Fruit fly (Drosophila melanogaster) whole organism, embryonic: ENCODE measurements around the gene Apoltp.

Experiments used
- Awh ChIP-seq: fragments of 200-800 bp; sonication (Bioruptor generic); IDR thresholded peaks from 2 replicates; pipeline ENCODE4, ENCODE4 v1.3.6; 2022; ENCODE audit warnings: missing biosample characterization, missing genetic modification characterization
- CG10654 ChIP-seq: fragments of 200-800 bp; sonication (Bioruptor generic); optimal IDR thresholded peaks from 2 replicates; lab custom pipeline; 2016; ENCODE audit warnings: missing biosample characterization, missing genetic modification characterization
- CG12769 ChIP-seq: fragments of 200-800 bp; sonication (Bioruptor generic); optimal IDR thresholded peaks from 2 replicates; lab custom pipeline; 2019; ENCODE audit warnings: missing biosample characterization, mild to moderate bottlenecking, missing genetic modification characterization, moderate library complexity
- CG32767 ChIP-seq: fragments of 200-800 bp; sonication (Bioruptor generic); IDR thresholded peaks from 2 replicates; pipeline ENCODE4 v1.3.6; 2022; ENCODE audit warnings: missing biosample characterization, missing genetic modification characterization
- CG34376 ChIP-seq: fragments of 200-800 bp; sonication (Bioruptor generic); optimal IDR thresholded peaks from 2 replicates; lab custom pipeline; 2018; ENCODE audit warnings: missing biosample characterization, mild to moderate bottlenecking, missing genetic modification characterization
- CG4328 ChIP-seq: fragments of 200-800 bp; sonication (Bioruptor generic); optimal IDR thresholded peaks from 3 replicates; lab custom pipeline; 2017; ENCODE audit warnings: missing biosample characterization, missing genetic modification reagents, missing genetic modification characterization
- CG5180 ChIP-seq: fragments of 200-800 bp; sonication (Bioruptor generic); optimal IDR thresholded peaks from 3 replicates; lab custom pipeline; 2017; ENCODE audit warnings: missing biosample characterization, missing genetic modification characterization, mild to moderate bottlenecking, moderate library complexity, missing genetic modification reagents
- CG8388 ChIP-seq: fragments of 200-800 bp; sonication (Bioruptor generic); optimal IDR thresholded peaks from 2 replicates; lab custom pipeline; 2019; ENCODE audit warnings: missing biosample characterization, mild to moderate bottlenecking, missing genetic modification characterization, moderate library complexity
- CG9215 ChIP-seq: fragments of 200-800 bp; sonication (Bioruptor generic); IDR thresholded peaks from 2 replicates; pipeline ENCODE4 v1.3.6; 2022; ENCODE audit warnings: missing biosample characterization, missing genetic modification characterization
- CG9817 ChIP-seq: fragments of 200-800 bp; sonication (Bioruptor generic); optimal IDR thresholded peaks from 2 replicates; lab custom pipeline; 2018; ENCODE audit warnings: missing biosample characterization, mild to moderate bottlenecking, missing genetic modification characterization, moderate library complexity
- Dref ChIP-seq: fragments of 200-800 bp; sonication (Bioruptor generic); IDR thresholded peaks from 2 replicates; pipeline ENCODE4 v1.3.6; 2022; ENCODE audit warnings: missing biosample characterization, missing genetic modification characterization
- E2f1 ChIP-seq: fragments of 200-800 bp; sonication (Bioruptor generic); IDR thresholded peaks from 2 replicates; pipeline ENCODE4 v1.3.6; 2022; ENCODE audit warnings: missing biosample characterization, missing genetic modification characterization
- Eip74EF ChIP-seq, 2 experiments: fragments of 200-800 bp in 1 of 2; fragments of >200 bp in 1 of 2; sonication (Bioruptor generic) in 1 of 2; optimal IDR thresholded peaks; 2 replicates each; lab custom pipeline; 2017 to 2019; ENCODE audit warnings: missing biosample characterization in 2 of 2, missing genetic modification characterization in 2 of 2, mild to moderate bottlenecking in 1 of 2, moderate library complexity in 1 of 2
- Ets65A ChIP-seq: fragments of 200-800 bp; sonication (Bioruptor generic); peaks from one replicate; lab custom pipeline; 2016; ENCODE audit warnings: missing biosample characterization, missing genetic modification characterization
- Fer2 ChIP-seq: fragments of 200-800 bp; sonication (Bioruptor generic); optimal IDR thresholded peaks from 2 replicates; lab custom pipeline; 2018; ENCODE audit warnings: missing biosample characterization, mild to moderate bottlenecking, missing genetic modification characterization, moderate library complexity
- Med ChIP-seq: fragments of 200-800 bp; sonication (Bioruptor generic); peaks from one replicate; lab custom pipeline; 2016; ENCODE audit warnings: missing biosample characterization, missing genetic modification characterization, mild to moderate bottlenecking, inconsistent platforms, moderate library complexity
- Pdp1 ChIP-seq, 2 experiments: fragments of 200-800 bp; sonication (Bioruptor generic); optimal IDR thresholded peaks; 3 replicates each; lab custom pipeline; 2016; ENCODE audit warnings: missing biosample characterization in 2 of 2, missing genetic modification characterization in 2 of 2, mild to moderate bottlenecking in 1 of 2, moderate library complexity in 1 of 2
- al ChIP-seq: fragments of 200-800 bp; sonication (Bioruptor generic); IDR thresholded peaks from 2 replicates; pipeline ENCODE4 v1.3.6; 2022; ENCODE audit warnings: missing biosample characterization, missing genetic modification characterization
- ash1 ChIP-seq: fragments of 200-800 bp; sonication (Bioruptor generic); optimal IDR thresholded peaks from 2 replicates; lab custom pipeline; 2018; ENCODE audit warnings: missing biosample characterization, mild to moderate bottlenecking, missing genetic modification characterization
- cad ChIP-seq: fragments of >200 bp; optimal IDR thresholded peaks from 2 replicates; lab custom pipeline; 2017; ENCODE audit warnings: missing biosample characterization, missing genetic modification characterization
- cg ChIP-seq: fragments of 200-800 bp; sonication (Bioruptor generic); optimal IDR thresholded peaks from 3 replicates; lab custom pipeline; 2019; ENCODE audit warnings: missing biosample characterization, mild to moderate bottlenecking, missing genetic modification characterization, moderate library complexity
- chinmo ChIP-seq: fragments of 200-800 bp; sonication (Bioruptor generic); IDR thresholded peaks from 4 replicates; pipeline ENCODE4 v1.3.6; 2022; ENCODE audit warnings: missing biosample characterization, missing genetic modification characterization; ENCODE audit not compliant: partially characterized antibody
- ci ChIP-seq: fragments of 200-800 bp; sonication (Bioruptor generic); IDR thresholded peaks from 3 replicates; pipeline ENCODE4 v1.3.6; 2022; ENCODE audit warnings: missing biosample characterization, missing genetic modification characterization
- danr ChIP-seq: fragments of 200-800 bp; sonication (Bioruptor generic); IDR thresholded peaks from 2 replicates; pipeline ENCODE4 v1.3.6; 2022; ENCODE audit warnings: missing biosample characterization, missing genetic modification characterization
- dmrt11E ChIP-seq: fragments of 200-800 bp; sonication (Bioruptor generic); optimal IDR thresholded peaks from 3 replicates; lab custom pipeline; 2018; ENCODE audit warnings: missing biosample characterization, mild to moderate bottlenecking, missing genetic modification characterization, moderate library complexity
- ftz-f1 ChIP-seq: fragments of 200-800 bp; sonication (Bioruptor generic); optimal IDR thresholded peaks from 2 replicates; lab custom pipeline; 2016; ENCODE audit warnings: missing biosample characterization, missing genetic modification characterization
- gsb ChIP-seq: fragments of 200-800 bp; sonication (Bioruptor generic); IDR thresholded peaks from 2 replicates; pipeline ENCODE4 v1.3.6; 2022; ENCODE audit warnings: missing biosample characterization, missing genetic modification characterization
- jing ChIP-seq: fragments of 200-800 bp; sonication (Bioruptor generic); optimal IDR thresholded peaks from 2 replicates; lab custom pipeline; 2018; ENCODE audit warnings: missing biosample characterization, mild to moderate bottlenecking, missing genetic modification characterization
- knrl ChIP-seq: fragments of 200-800 bp; sonication (Bioruptor generic); IDR thresholded peaks from 3 replicates; pipeline ENCODE4 v1.3.6; 2022; ENCODE audit warnings: missing biosample characterization, missing genetic modification characterization; ENCODE audit not compliant: partially characterized antibody
- mld ChIP-seq: fragments of 200-800 bp; sonication (Bioruptor generic); IDR thresholded peaks from 3 replicates; pipeline ENCODE4 v1.3.6; 2022; ENCODE audit warnings: missing biosample characterization, missing genetic modification characterization; ENCODE audit not compliant: partially characterized antibody
- nau ChIP-seq: fragments of 200-800 bp; sonication (Bioruptor generic); optimal IDR thresholded peaks from 3 replicates; lab custom pipeline; 2017; ENCODE audit warnings: missing biosample characterization, mild to moderate bottlenecking, missing genetic modification characterization, missing genetic modification reagents
- nom ChIP-seq: fragments of 200-800 bp; sonication (Bioruptor generic); optimal IDR thresholded peaks from 2 replicates; lab custom pipeline; 2017; ENCODE audit warnings: missing biosample characterization, missing genetic modification characterization, mild to moderate bottlenecking, moderate library complexity, missing genetic modification reagents
- salm ChIP-seq: fragments of 200-800 bp; sonication (Bioruptor generic); optimal IDR thresholded peaks from 2 replicates; lab custom pipeline; 2018; ENCODE audit warnings: missing biosample characterization, mild to moderate bottlenecking, missing genetic modification characterization
- sc ChIP-seq, 3 experiments: fragments of >200 bp in 2 of 3; fragments of 200-800 bp in 1 of 3; sonication (Bioruptor generic) in 1 of 3; optimal IDR thresholded peaks; 2 replicates in 2 of 3; 3 replicates in 1 of 3; lab custom pipeline; 2017; ENCODE audit warnings: mild to moderate bottlenecking in 1 of 3, missing biosample characterization in 1 of 3, missing genetic modification characterization in 1 of 3, missing genetic modification reagents in 1 of 3
- sd ChIP-seq: fragments of 200-800 bp; sonication (Bioruptor generic); optimal IDR thresholded peaks from 3 replicates; lab custom pipeline; 2018; ENCODE audit warnings: missing biosample characterization, mild to moderate bottlenecking, missing genetic modification characterization, moderate library complexity
- sens ChIP-seq: fragments of 200-800 bp; sonication (Bioruptor generic); peaks from one replicate; lab custom pipeline; 2016; ENCODE audit warnings: missing biosample characterization, missing genetic modification characterization
- seq ChIP-seq: fragments of 200-800 bp; sonication (Bioruptor generic); IDR thresholded peaks from 2 replicates; pipeline ENCODE4 v1.3.6; 2022; ENCODE audit warnings: missing biosample characterization, missing genetic modification characterization
- slou ChIP-seq: fragments of 200-800 bp; sonication (Bioruptor generic); optimal IDR thresholded peaks from 3 replicates; lab custom pipeline; 2016; ENCODE audit warnings: missing biosample characterization, missing genetic modification characterization
- sr ChIP-seq: fragments of 200-800 bp; sonication (Bioruptor generic); IDR thresholded peaks from 3 replicates; pipeline ENCODE4 v1.3.6; 2022; ENCODE audit warnings: missing biosample characterization, missing genetic modification characterization
- vnd ChIP-seq: fragments of 200-800 bp; sonication (Bioruptor generic); IDR thresholded peaks from 3 replicates; pipeline ENCODE4 v1.3.6; 2022; ENCODE audit warnings: missing biosample characterization, missing genetic modification characterization; ENCODE audit not compliant: partially characterized antibody
- vvl ChIP-seq: fragments of 200-800 bp; sonication (Bioruptor generic); IDR thresholded peaks from 2 replicates; pipeline ENCODE4 v1.3.6; 2022; ENCODE audit warnings: missing biosample characterization, missing genetic modification characterization
- zen2 ChIP-seq: fragments of 200-800 bp; sonication (Bioruptor generic); IDR thresholded peaks from 3 replicates; pipeline ENCODE4 v1.3.6; 2022; ENCODE audit warnings: missing biosample characterization, missing genetic modification characterization; ENCODE audit not compliant: partially characterized antibody

Apoltp gene

dm6 chr2L:9677101-9677500 lies 43.1 kb downstream of the Apoltp start (continued):
- TF ChIP-seq CG32767 (GFP tag; lab: Robert Waterston, UW), result 0 out of 2 replicates have a peak, but pooled peaks have one; percentile 30

dm6 chr2L:9679789-9680188 lies 45.8 kb downstream of the Apoltp start:
- TF ChIP-seq CG12769 (tag; lab: Kevin White, UChicago), result peak; percentile 24
- no peak for TF ChIP-seq dmrt11E (tag; lab: Kevin White, UChicago)
- TF ChIP-seq mld (GFP tag; lab: Robert Waterston, UW), result 0 out of 3 replicates have a peak, but pooled peaks have one; percentile 25
- TF ChIP-seq zen2 (GFP tag; lab: Robert Waterston, UW), result no peak
- TF ChIP-seq sr (GFP tag; lab: Robert Waterston, UW), result peak; percentile 79; the same call in 2 of the 3 replicates
- TF ChIP-seq nau (GFP tag; lab: Kevin White, UChicago), result peak; percentile 70
- no peak for TF ChIP-seq Fer2
- peak; percentile 92 for TF ChIP-seq sd (tag; lab: Kevin White, UChicago)
- peak; percentile 12 for TF ChIP-seq CG4328
- TF ChIP-seq, all 482 proteins: peak for 6

dm6 chr2L:9684108-9684507 lies 50.1 kb downstream of the Apoltp start:
- TF ChIP-seq E2f1 (no peak), sc (optimal IDR thresholded peaks at IDR 0.05; lab: Kevin White, UChicago) (no peak), sc (GFP tag; optimal IDR thresholded peaks at IDR 0.05; lab: Kevin White, UChicago) (no peak), ash1 (GFP tag; lab: Kevin White, UChicago) (no peak), CG8388 (GFP tag; lab: Kevin White, UChicago) (peak; percentile 74), CG9817 (tag; lab: Kevin White, UChicago) (no peak), gsb (GFP tag; lab: Robert Waterston, UW) (0 out of 2 replicates have a peak, but pooled peaks have one; percentile 26), seq (GFP tag; lab: Robert Waterston, UW) (0 out of 2 replicates have a peak, but pooled peaks have one; percentile 13), Ets65A (GFP tag; lab: Kevin White, UChicago) (peak; percentile 28), Med (GFP tag; lab: Kevin White, UChicago) (peak; percentile 33), CG5180 (GFP tag; lab: Kevin White, UChicago) (no peak), knrl (GFP tag; lab: Robert Waterston, UW) (no peak), nom (GFP tag; lab: Kevin White, UChicago) (peak; percentile 18)

- no peak for TF ChIP-seq al
- peak; percentile 18 for TF ChIP-seq ftz-f1 (GFP tag; lab: Kevin White, UChicago)
- TF ChIP-seq jing (GFP tag; lab: Kevin White, UChicago), result no peak
- 0 out of 2 replicates have a peak, but pooled peaks have one; percentile 20 for TF ChIP-seq vvl
- peak in 1 of 2 experiments; percentile 75 for TF ChIP-seq Eip74EF (GFP tag; optimal IDR thresholded peaks at IDR 0.05; lab: Kevin White, UChicago)
- TF ChIP-seq chinmo (GFP tag; lab: Robert Waterston, UW), result peak; percentile 78; the same call in 2 of the 4 replicates
- TF ChIP-seq Awh (GFP tag; lab: Robert Waterston, UW), result 0 out of 2 replicates have a peak, but pooled peaks have one; percentile 22
- peak; percentile 46 for TF ChIP-seq sens
- TF ChIP-seq, all 482 proteins: peak for 6
Measured at dm6 chr2L:9685184-9685583, 51.2 kb downstream of the Apoltp start.

- TF ChIP-seq Ets65A (GFP tag; lab: Kevin White, UChicago) (no peak), vnd (GFP tag; lab: Robert Waterston, UW) (no peak), CG9215 (GFP tag; lab: Robert Waterston, UW) (no peak), cad (GFP tag; lab: Kevin White, UChicago) (no peak), CG34376 (no peak), CG10654 (no peak), danr (GFP tag; lab: Robert Waterston, UW) (0 out of 2 replicates have a peak, but pooled peaks have one; percentile 23), salm (no peak), Pdp1 (GFP tag; optimal IDR thresholded peaks at IDR 0.05; lab: Kevin White, UChicago) (peak in 1 of 2 experiments; percentile 84), sr (GFP tag; lab: Robert Waterston, UW) (peak; percentile 81), Fer2 (no peak), Dref (GFP tag; lab: Robert Waterston, UW) (no peak), ci (GFP tag; lab: Robert Waterston, UW) (0 out of 3 replicates have a peak, but pooled peaks have one; percentile 33), cg (peak; percentile 22), al (no peak), slou (GFP tag; lab: Kevin White, UChicago) (no peak)
Measured at dm6 chr2L:9685993-9686392, 52.0 kb downstream of the Apoltp start.
